Worm (Caenorhabditis elegans): ENCODE results near the gene F55E10.1.

DNA sequence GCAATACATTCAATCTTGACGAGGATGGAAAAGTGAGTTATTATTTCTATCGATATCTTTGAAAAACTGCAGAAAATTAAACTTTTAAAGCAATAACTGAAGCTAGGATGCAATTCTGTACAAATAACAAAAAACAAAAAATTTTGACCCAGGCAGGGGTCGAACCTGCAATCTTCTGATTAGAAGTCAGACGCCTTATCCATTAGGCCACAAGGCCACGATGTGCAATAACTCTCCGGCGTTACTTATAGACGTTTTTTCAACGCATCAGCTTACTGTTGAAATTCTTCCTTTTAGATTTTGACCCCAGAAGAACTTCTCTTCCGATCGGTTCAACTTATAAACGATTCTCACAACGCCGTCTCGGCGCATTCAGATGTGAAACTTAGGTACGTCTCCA, 39.9 kb downstream of the F55E10.1 start:
- TF ChIP-seq unc-62 (GFP tag; optimal IDR thresholded peaks at IDR 0.05) (no peak), elt-3 (tag; optimal IDR thresholded peaks at IDR 0.05) (no peak), ceh-83 (GFP tag; optimal IDR thresholded peaks at IDR 0.05) (no peak), nhr-28 (tag; optimal IDR thresholded peaks at IDR 0.05) (no peak), nhr-237 (tag; optimal IDR thresholded peaks at IDR 0.05) (no peak), lin-13 (tag; optimal IDR thresholded peaks at IDR 0.05) (no peak), snpc-4 (tag; optimal IDR thresholded peaks at IDR 0.05) (no peak)
